Worm (Caenorhabditis elegans) whole organism, L2 larva: ENCODE results near the gene jud-4.

Source experiments
- ama-1 ChIP-seq: fragments of 150-350 bp; optimal IDR thresholded peaks from 2 replicates; lab custom pipeline; 2018; ENCODE audit warnings: inconsistent platforms
- ceh-82 ChIP-seq: fragments of 150-350 bp; optimal IDR thresholded peaks from 2 replicates; lab custom pipeline; 2014; ENCODE audit warnings: missing biosample characterization, missing genetic modification characterization
- crh-2 ChIP-seq: sonication (generic microtip); optimal IDR thresholded peaks from 2 replicates; lab custom pipeline; 2017; ENCODE audit warnings: missing biosample characterization, missing genetic modification characterization
- elt-3 ChIP-seq: sonication (generic microtip); optimal IDR thresholded peaks from 2 replicates; lab custom pipeline; 2017; ENCODE audit warnings: missing biosample characterization, missing genetic modification characterization
- lin-11 ChIP-seq: fragments of 150-350 bp; sonication (generic microtip); optimal IDR thresholded peaks from 2 replicates; lab custom pipeline; 2014; ENCODE audit warnings: missing biosample characterization, missing genetic modification characterization, inconsistent platforms, mixed read lengths
- nhr-12 ChIP-seq: fragments of 150-350 bp; optimal IDR thresholded peaks from 2 replicates; lab custom pipeline; 2014; ENCODE audit warnings: missing biosample characterization, missing genetic modification characterization
- nhr-237 ChIP-seq: fragments of 150-350 bp; optimal IDR thresholded peaks from 2 replicates; lab custom pipeline; 2014; ENCODE audit warnings: missing biosample characterization, missing genetic modification characterization
- nhr-25 ChIP-seq: fragments of 150-350 bp; sonication (generic microtip); optimal IDR thresholded peaks from 3 replicates; lab custom pipeline; 2014; ENCODE audit warnings: missing biosample characterization, missing genetic modification characterization
- skn-1 ChIP-seq: sonication (generic microtip); optimal IDR thresholded peaks from 2 replicates; lab custom pipeline; 2017; ENCODE audit warnings: missing biosample characterization, missing genetic modification characterization
- snpc-4 ChIP-seq: fragments of 150-350 bp; optimal IDR thresholded peaks from 2 replicates; lab custom pipeline; 2014; ENCODE audit warnings: missing biosample characterization, missing genetic modification characterization
- unc-55 ChIP-seq: fragments of 150-350 bp; sonication (generic microtip); optimal IDR thresholded peaks from 3 replicates; lab custom pipeline; 2014; ENCODE audit warnings: missing biosample characterization, missing genetic modification reagents, missing genetic modification characterization
- unc-62 ChIP-seq: fragments of 150-350 bp; optimal IDR thresholded peaks from 2 replicates; lab custom pipeline; 2014; ENCODE audit warnings: missing biosample characterization, missing genetic modification reagents, missing genetic modification characterization

DNA sequence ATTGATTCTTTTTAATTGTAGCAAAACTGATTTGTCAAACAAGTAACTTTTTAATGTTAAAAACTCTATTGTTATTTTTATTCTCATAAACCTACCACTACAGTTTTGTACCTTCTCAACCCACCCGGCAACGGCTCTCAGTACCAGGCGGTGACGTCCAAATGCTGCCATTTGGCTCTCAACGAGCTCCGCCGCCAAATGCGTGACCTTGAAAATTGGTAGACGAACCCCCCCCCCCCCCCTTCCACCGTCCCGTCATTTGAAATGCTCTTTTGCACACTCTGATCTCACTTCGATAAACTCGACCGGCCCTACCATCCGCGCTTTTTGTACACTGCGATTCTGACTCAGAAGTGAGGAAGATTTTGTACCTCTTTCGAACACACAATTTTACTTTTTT lies 24.8 kb downstream of the jud-4 start:
- no peak for TF ChIP-seq crh-2
- no peak for TF ChIP-seq ceh-82 (tag; lab: Kevin White, UChicago)
- no peak for TF ChIP-seq nhr-12 (tag; lab: Kevin White, UChicago)
- no peak for TF ChIP-seq lin-11 (tag; lab: Kevin White, UChicago)
- TF ChIP-seq elt-3 = no peak
- TF ChIP-seq unc-62 (GFP tag; lab: Kevin White, UChicago) = no peak
- no peak for TF ChIP-seq unc-55 (GFP tag; lab: Kevin White, UChicago)
- no peak for TF ChIP-seq nhr-25 (tag; lab: Kevin White, UChicago)
- no peak for TF ChIP-seq skn-1 (tag; lab: Kevin White, UChicago)
- no peak for TF ChIP-seq snpc-4 (tag; lab: Kevin White, UChicago)
- no peak for TF ChIP-seq nhr-237 (tag; lab: Kevin White, UChicago)
- TF ChIP-seq ama-1 (lab: Kevin White, UChicago) = no peak
